Worm (Caenorhabditis elegans) whole organism, midembryonic: ENCODE data around the gene F46F5.15.
"Not testable (repeated sequence)": the region's sequence is repeated elsewhere in the genome, so short reads cannot be mapped to it uniquely, and the experiment has no call there.

ENCODE experiments used
- T22C8.4 ChIP-seq: fragments of 200-800 bp; sonication (Bioruptor generic); IDR thresholded peaks from 2 replicates; pipeline ENCODE4 v1.3.6; 2022; ENCODE audit warnings: missing genetic modification characterization, missing compliant biosample characterization
- cog-1 ChIP-seq: sonication (generic microtip); optimal IDR thresholded peaks from 2 replicates; lab custom pipeline; 2016; ENCODE audit warnings: missing genetic modification characterization, missing compliant biosample characterization
- flt-1 ChIP-seq: fragments of 200-800 bp; sonication (Bioruptor generic); IDR thresholded peaks from 2 replicates; pipeline ENCODE4 v1.3.6; 2022; ENCODE audit warnings: missing genetic modification characterization, missing compliant biosample characterization
- klf-2 ChIP-seq: fragments of 200-800 bp; sonication (Bioruptor generic); conservative IDR thresholded peaks from 2 replicates; pipeline ENCODE4 v1.3.6; 2022; ENCODE audit warnings: missing genetic modification reagents, missing genetic modification characterization, missing compliant biosample characterization
- med-1 ChIP-seq: sonication (generic microtip); optimal IDR thresholded peaks from 2 replicates; lab custom pipeline; 2017; ENCODE audit warnings: missing genetic modification characterization, mild to moderate bottlenecking, missing compliant biosample characterization, antibody characterized with exemption, missing genetic modification reagents; ENCODE audit not compliant: insufficient read depth
- ref-1 ChIP-seq: fragments of 200-800 bp; sonication (Bioruptor generic); conservative IDR thresholded peaks from 2 replicates; pipeline ENCODE4 v1.3.6; 2022; ENCODE audit warnings: missing genetic modification reagents, missing genetic modification characterization, missing compliant biosample characterization
- tab-1 ChIP-seq: fragments of 200-800 bp; sonication (Bioruptor generic); IDR thresholded peaks from 2 replicates; pipeline ENCODE4 v1.3.6; 2022; ENCODE audit warnings: missing genetic modification characterization, missing compliant biosample characterization
- ztf-23 ChIP-seq: fragments of 200-800 bp; sonication (Bioruptor generic); IDR thresholded peaks from 2 replicates; pipeline ENCODE4 v1.3.6; 2022; ENCODE audit warnings: missing genetic modification reagents, missing genetic modification characterization, missing compliant biosample characterization
- ztf-29 ChIP-seq: fragments of 200-800 bp; sonication (Bioruptor generic); IDR thresholded peaks from 2 replicates; pipeline ENCODE4 v1.3.6; 2022; ENCODE audit warnings: missing genetic modification reagents, missing genetic modification characterization, missing compliant biosample characterization

F46F5.15 gene

DNA sequence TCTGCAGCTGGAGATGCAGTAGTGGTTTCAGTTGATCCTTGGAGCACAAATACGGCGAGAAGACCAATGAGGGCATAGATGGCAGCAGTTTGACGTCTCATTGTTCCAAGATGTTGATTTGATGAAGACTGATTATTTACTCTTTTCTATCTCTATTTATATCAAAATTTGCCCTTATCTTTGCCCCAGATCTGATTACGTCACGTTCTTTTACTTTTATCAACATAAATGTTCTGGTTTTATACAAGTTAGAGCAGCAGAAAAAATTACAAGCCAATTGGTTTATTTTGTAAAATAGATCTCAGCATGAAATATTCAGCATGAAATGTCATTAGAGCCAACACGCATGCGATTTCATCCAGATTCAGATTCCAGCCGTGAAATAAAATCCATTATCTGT lies 34.5 kb downstream of the F46F5.15 start, which contains the start of gene msrp-4:
Gene msrp-4, minus strand, starts transcription at position 101 of the 400 bp plus-strand sequence.
- not testable (repeated sequence) for TF ChIP-seq cog-1 (tag; lab: Kevin White, UChicago); T22C8.4 (GFP tag; lab: Robert Waterston, UW); klf-2 (GFP tag; lab: Robert Waterston, UW)

DNA sequence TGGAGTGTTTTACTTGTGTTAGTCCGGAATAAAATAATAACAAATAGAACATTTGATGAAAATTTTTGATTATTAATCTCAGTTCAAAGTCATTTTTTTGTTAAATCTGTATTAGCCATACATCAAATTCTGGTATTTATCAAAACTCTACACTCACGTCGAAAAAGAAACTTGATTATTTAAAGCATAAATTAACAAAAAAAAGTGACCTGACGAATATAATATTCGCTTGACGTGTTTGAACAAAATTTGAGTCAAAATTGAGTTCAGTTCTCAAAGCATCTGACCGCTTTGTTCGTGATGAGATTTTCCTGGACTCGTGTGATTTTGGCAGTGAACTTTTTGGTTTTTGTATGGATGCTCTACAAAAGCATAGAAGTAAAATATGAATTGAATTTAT lies 35.3 kb downstream of the F46F5.15 start, which contains the start of gene F46F5.10:
Gene F46F5.10, plus strand, starts transcription at position 301 of the 400 bp plus-strand sequence.
- TF ChIP-seq klf-2 (GFP tag; lab: Robert Waterston, UW) (no peak), cog-1 (tag; lab: Kevin White, UChicago) (no peak), ztf-23 (GFP tag; lab: Robert Waterston, UW) (no peak), med-1 (GFP tag; lab: Kevin White, UChicago) (no peak), ref-1 (no peak), T22C8.4 (GFP tag; lab: Robert Waterston, UW) (no peak), tab-1 (GFP tag; lab: Robert Waterston, UW) (no peak), flt-1 (GFP tag; lab: Robert Waterston, UW) (no peak), ztf-29 (GFP tag; lab: Robert Waterston, UW) (no peak)

DNA sequence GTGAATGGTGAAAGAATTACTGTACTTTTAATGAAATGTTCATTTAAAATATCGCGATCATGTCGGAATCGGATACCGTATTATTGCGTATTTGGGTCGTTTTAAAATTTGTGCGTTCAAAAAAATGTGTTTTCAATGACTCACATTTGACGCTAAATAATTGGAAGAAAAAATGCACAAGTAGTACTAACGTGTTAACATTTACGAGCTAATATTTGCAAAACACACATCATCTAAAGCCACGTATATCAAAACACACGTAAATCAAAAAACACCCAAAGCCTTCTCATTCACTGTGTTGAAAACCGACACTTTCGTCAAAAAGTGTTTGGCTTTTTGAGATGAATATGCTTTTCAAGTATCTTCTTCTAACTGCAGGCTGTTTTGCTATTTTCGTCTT lies 37.3 kb downstream of the F46F5.15 start, which contains the start of gene F28A10.1:
Gene F28A10.1, plus strand, starts transcription at position 301 of the 400 bp plus-strand sequence.
- TF ChIP-seq tab-1 (GFP tag; lab: Robert Waterston, UW): no peak
- TF ChIP-seq med-1 (GFP tag; lab: Kevin White, UChicago): no peak

DNA sequence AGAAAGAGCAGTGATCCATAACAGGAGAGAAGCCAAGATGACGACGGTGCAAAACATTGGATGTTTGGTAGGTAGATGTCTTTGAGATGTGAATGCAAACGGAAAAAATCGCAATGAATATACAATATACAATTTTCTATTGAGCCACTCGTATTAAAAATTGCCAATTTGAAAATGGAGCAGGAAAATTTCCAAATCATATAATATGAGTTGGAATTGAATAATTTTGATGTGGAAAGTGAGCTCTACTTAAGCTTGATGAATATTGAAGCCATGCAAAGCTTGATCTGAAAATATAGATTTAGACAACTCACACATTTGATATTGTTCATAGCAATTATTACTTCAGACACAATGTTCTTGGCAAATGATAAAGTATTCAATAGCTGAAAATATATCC lies 50.2 kb downstream of the F46F5.15 start, which contains the start of gene F28A10.8:
Gene F28A10.8, minus strand, starts transcription at position 101 of the 400 bp plus-strand sequence.
- TF ChIP-seq tab-1 (GFP tag; lab: Robert Waterston, UW) (no peak), med-1 (GFP tag; lab: Kevin White, UChicago) (no peak), flt-1 (GFP tag; lab: Robert Waterston, UW) (no peak), ztf-23 (GFP tag; lab: Robert Waterston, UW) (no peak), klf-2 (GFP tag; lab: Robert Waterston, UW) (no peak), ref-1 (no peak), T22C8.4 (GFP tag; lab: Robert Waterston, UW) (no peak), ztf-29 (GFP tag; lab: Robert Waterston, UW) (no peak), cog-1 (tag; lab: Kevin White, UChicago) (no peak)
